Fruit fly (Drosophila melanogaster) whole organism, prepupa: ENCODE results near the gene eIF4E1.

Source experiments
- Blimp-1 ChIP-seq: fragments of 200-800 bp; sonication (Bioruptor generic); optimal IDR thresholded peaks from 3 replicates; lab custom pipeline; 2017; ENCODE audit warnings: missing biosample characterization, missing genetic modification characterization, mild to moderate bottlenecking, moderate library complexity, missing genetic modification reagents
- CG10631 ChIP-seq: fragments of 200-800 bp; sonication (Bioruptor generic); optimal IDR thresholded peaks from 2 replicates; lab custom pipeline; 2016; ENCODE audit warnings: missing biosample characterization, missing genetic modification characterization
- CG10669 ChIP-seq: fragments of 200-800 bp; sonication (Bioruptor generic); optimal IDR thresholded peaks from 3 replicates; lab custom pipeline; 2018; ENCODE audit warnings: missing biosample characterization, mild to moderate bottlenecking, missing genetic modification characterization, moderate library complexity
- CG11294 ChIP-seq: fragments of 200-800 bp; sonication (Bioruptor generic); IDR thresholded peaks from 2 replicates; pipeline ENCODE4 v1.3.6; 2022; ENCODE audit warnings: missing biosample characterization, missing genetic modification characterization
- CG11762 ChIP-seq: fragments of 200-800 bp; sonication (Bioruptor generic); optimal IDR thresholded peaks from 3 replicates; lab custom pipeline; 2016; ENCODE audit warnings: missing biosample characterization, missing genetic modification characterization; ENCODE audit not compliant: insufficient read depth
- CG11902 ChIP-seq: fragments of 200-800 bp; sonication (Bioruptor generic); optimal IDR thresholded peaks from 3 replicates; lab custom pipeline; 2016; ENCODE audit warnings: missing biosample characterization, missing genetic modification characterization
- CG15336 ChIP-seq: fragments of 200-800 bp; sonication (Bioruptor generic); IDR thresholded peaks from 2 replicates; pipeline ENCODE4 v1.3.6; 2022; ENCODE audit warnings: missing biosample characterization, missing genetic modification characterization
- CG1621 ChIP-seq: fragments of 200-800 bp; sonication (Bioruptor generic); optimal IDR thresholded peaks from 3 replicates; lab custom pipeline; 2018; ENCODE audit warnings: missing biosample characterization, mild to moderate bottlenecking, missing genetic modification characterization
- CG16779 ChIP-seq: fragments of 200-800 bp; sonication (Bioruptor generic); optimal IDR thresholded peaks from 3 replicates; lab custom pipeline; 2017; ENCODE audit warnings: missing biosample characterization, mild to moderate bottlenecking, missing genetic modification characterization
- CG3032 ChIP-seq: fragments of 200-800 bp; optimal IDR thresholded peaks from 2 replicates; lab custom pipeline; 2019; ENCODE audit warnings: missing biosample characterization, mild to moderate bottlenecking, missing genetic modification characterization, moderate library complexity
- CG31627 ChIP-seq: fragments of 200-800 bp; sonication (Bioruptor generic); optimal IDR thresholded peaks from 3 replicates; lab custom pipeline; 2016; ENCODE audit warnings: missing biosample characterization, missing genetic modification characterization
- CG32006 ChIP-seq: fragments of 200-800 bp; sonication (Bioruptor generic); optimal IDR thresholded peaks from 3 replicates; lab custom pipeline; 2017; ENCODE audit warnings: missing biosample characterization, mild to moderate bottlenecking, missing genetic modification characterization
- CG34406 ChIP-seq: fragments of 200-800 bp; sonication (Bioruptor generic); optimal IDR thresholded peaks from 3 replicates; lab custom pipeline; 2016; ENCODE audit warnings: missing biosample characterization, missing genetic modification characterization
- CG4318 ChIP-seq: fragments of 200-800 bp; sonication (Bioruptor generic); optimal IDR thresholded peaks from 3 replicates; lab custom pipeline; 2017; ENCODE audit warnings: missing biosample characterization, mild to moderate bottlenecking, missing genetic modification characterization
- CG6163 ChIP-seq: fragments of 200-800 bp; sonication (Bioruptor generic); IDR thresholded peaks from 3 replicates; pipeline ENCODE4 v1.3.6; 2022; ENCODE audit warnings: missing biosample characterization, missing genetic modification characterization
- CG6276 ChIP-seq: fragments of 200-800 bp; sonication (Bioruptor generic); optimal IDR thresholded peaks from 2 replicates; lab custom pipeline; 2017; ENCODE audit warnings: missing biosample characterization, mild to moderate bottlenecking, missing genetic modification characterization
- CG6792 ChIP-seq: fragments of 200-800 bp; sonication (Bioruptor generic); optimal IDR thresholded peaks from 3 replicates; lab custom pipeline; 2016; ENCODE audit warnings: missing biosample characterization, missing genetic modification characterization
- CG6808 ChIP-seq: fragments of 200-800 bp; sonication (Bioruptor generic); optimal IDR thresholded peaks from 3 replicates; lab custom pipeline; 2017; ENCODE audit warnings: missing biosample characterization, missing genetic modification characterization, mild to moderate bottlenecking, moderate library complexity, missing genetic modification reagents
- CG6854 ChIP-seq: fragments of 200-800 bp; sonication (Bioruptor generic); optimal IDR thresholded peaks from 2 replicates; lab custom pipeline; 2017; ENCODE audit warnings: missing biosample characterization, mild to moderate bottlenecking, missing genetic modification characterization
- CG7368 ChIP-seq: fragments of 200-800 bp; sonication (Bioruptor generic); optimal IDR thresholded peaks from 3 replicates; lab custom pipeline; 2016; ENCODE audit warnings: missing biosample characterization, missing genetic modification characterization
- CG8319 ChIP-seq: fragments of 200-800 bp; sonication (Bioruptor generic); optimal IDR thresholded peaks from 3 replicates; lab custom pipeline; 2016; ENCODE audit warnings: missing biosample characterization, missing genetic modification characterization
- CG8632 ChIP-seq: fragments of 200-800 bp; sonication (Bioruptor generic); optimal IDR thresholded peaks from 3 replicates; lab custom pipeline; 2016; ENCODE audit warnings: missing biosample characterization, missing genetic modification characterization
- CG9139 ChIP-seq: fragments of 200-800 bp; sonication (Bioruptor generic); optimal IDR thresholded peaks from 3 replicates; lab custom pipeline; 2017; ENCODE audit warnings: missing biosample characterization, mild to moderate bottlenecking, missing genetic modification characterization
- Eip75B ChIP-seq: fragments of 200-800 bp; sonication (Bioruptor generic); optimal IDR thresholded peaks from 3 replicates; lab custom pipeline; 2016; ENCODE audit warnings: missing biosample characterization, missing genetic modification characterization
- Eip93F ChIP-seq: fragments of 200-800 bp; sonication (Bioruptor generic); optimal IDR thresholded peaks from 2 replicates; lab custom pipeline; 2016; ENCODE audit warnings: missing biosample characterization, mild to moderate bottlenecking, missing genetic modification characterization
- Ets21C ChIP-seq: fragments of 200-800 bp; sonication (Bioruptor generic); optimal IDR thresholded peaks from 3 replicates; lab custom pipeline; 2016; ENCODE audit warnings: missing biosample characterization, missing genetic modification characterization
- Hr38 ChIP-seq: sonication (Bioruptor generic); optimal IDR thresholded peaks from 2 replicates; lab custom pipeline; 2016; ENCODE audit warnings: missing biosample characterization, missing genetic modification characterization
- Hr39 ChIP-seq: fragments of 200-800 bp; sonication (Bioruptor generic); optimal IDR thresholded peaks from 2 replicates; lab custom pipeline; 2016; ENCODE audit warnings: missing biosample characterization, missing genetic modification characterization
- Hr4 ChIP-seq: fragments of 200-800 bp; sonication (Bioruptor generic); optimal IDR thresholded peaks from 3 replicates; lab custom pipeline; 2016; ENCODE audit warnings: missing biosample characterization, missing genetic modification characterization
- Met ChIP-seq: fragments of 200-800 bp; sonication (Bioruptor generic); optimal IDR thresholded peaks from 3 replicates; lab custom pipeline; 2016; ENCODE audit warnings: missing biosample characterization, missing genetic modification characterization
- OdsH ChIP-seq: fragments of 200-800 bp; sonication (Bioruptor generic); optimal IDR thresholded peaks from 3 replicates; lab custom pipeline; 2016; ENCODE audit warnings: missing biosample characterization, missing genetic modification characterization
- Smox ChIP-seq: fragments of 200-800 bp; sonication (Bioruptor generic); optimal IDR thresholded peaks from 3 replicates; lab custom pipeline; 2016; ENCODE audit warnings: missing biosample characterization, missing genetic modification characterization
- Sox102F ChIP-seq: fragments of 200-800 bp; sonication (Bioruptor generic); optimal IDR thresholded peaks from 2 replicates; lab custom pipeline; 2016; ENCODE audit warnings: missing biosample characterization, mild to moderate bottlenecking, missing genetic modification characterization
- Sox14 ChIP-seq: fragments of 200-800 bp; sonication (Bioruptor generic); optimal IDR thresholded peaks from 3 replicates; lab custom pipeline; 2016; ENCODE audit warnings: missing biosample characterization, missing genetic modification characterization
- Sox15 ChIP-seq: fragments of 200-800 bp; sonication (Bioruptor generic); optimal IDR thresholded peaks from 3 replicates; lab custom pipeline; 2016; ENCODE audit warnings: missing biosample characterization, missing genetic modification characterization
- acj6 ChIP-seq: fragments of 200-800 bp; sonication (Bioruptor generic); optimal IDR thresholded peaks from 3 replicates; lab custom pipeline; 2016; ENCODE audit warnings: missing biosample characterization, missing genetic modification characterization
- cyc ChIP-seq: fragments of 200-800 bp; sonication (Bioruptor generic); optimal IDR thresholded peaks from 3 replicates; lab custom pipeline; 2016; ENCODE audit warnings: missing biosample characterization, missing genetic modification characterization
- dac ChIP-seq: fragments of 200-800 bp; sonication (Bioruptor generic); optimal IDR thresholded peaks from 2 replicates; lab custom pipeline; 2017; ENCODE audit warnings: missing biosample characterization, mild to moderate bottlenecking, missing genetic modification characterization
- dsx ChIP-seq: fragments of 200-800 bp; optimal IDR thresholded peaks from 3 replicates; lab custom pipeline; 2019; ENCODE audit warnings: missing biosample characterization, mild to moderate bottlenecking, missing genetic modification characterization, moderate library complexity; ENCODE audit not compliant: poor library complexity, severe bottlenecking
- eg ChIP-seq: fragments of 200-800 bp; sonication (Bioruptor generic); IDR thresholded peaks from 3 replicates; pipeline ENCODE4 v1.3.6; 2022; ENCODE audit warnings: missing biosample characterization, missing genetic modification characterization
- esn ChIP-seq: fragments of 200-800 bp; sonication (Bioruptor generic); optimal IDR thresholded peaks from 2 replicates; lab custom pipeline; 2016; ENCODE audit warnings: missing biosample characterization, mild to moderate bottlenecking, missing genetic modification characterization, moderate library complexity
- fd59A ChIP-seq: fragments of 200-800 bp; sonication (Bioruptor generic); optimal IDR thresholded peaks from 2 replicates; lab custom pipeline; 2017; ENCODE audit warnings: missing biosample characterization, mild to moderate bottlenecking, missing genetic modification characterization, missing genetic modification reagents
- fd85E ChIP-seq: fragments of 200-800 bp; sonication (Bioruptor generic); optimal IDR thresholded peaks from 3 replicates; lab custom pipeline; 2016; ENCODE audit warnings: missing biosample characterization, missing genetic modification characterization
- fkh ChIP-seq: fragments of 200-800 bp; sonication (Bioruptor generic); optimal IDR thresholded peaks from 3 replicates; lab custom pipeline; 2017; ENCODE audit warnings: missing biosample characterization, mild to moderate bottlenecking, missing genetic modification characterization, moderate library complexity
- net ChIP-seq: fragments of 200-800 bp; sonication (Bioruptor generic); optimal IDR thresholded peaks from 3 replicates; lab custom pipeline; 2016; ENCODE audit warnings: missing biosample characterization, missing genetic modification characterization
- pdm3 ChIP-seq: fragments of 200-800 bp; sonication (Bioruptor generic); optimal IDR thresholded peaks from 3 replicates; lab custom pipeline; 2016; ENCODE audit warnings: missing biosample characterization, missing genetic modification characterization
- spab ChIP-seq: fragments of 200-800 bp; sonication (Bioruptor generic); optimal IDR thresholded peaks from 2 replicates; lab custom pipeline; 2017; ENCODE audit warnings: missing biosample characterization, mild to moderate bottlenecking, missing genetic modification characterization, missing genetic modification reagents
- ss ChIP-seq, 2 experiments: fragments of 200-800 bp; sonication (Bioruptor generic); optimal IDR thresholded peaks; 2 replicates in 1 of 2; 3 replicates in 1 of 2; lab custom pipeline; 2017 to 2018; ENCODE audit warnings: mild to moderate bottlenecking in 2 of 2, missing biosample characterization in 2 of 2, missing genetic modification characterization in 2 of 2, moderate library complexity in 1 of 2
- svp ChIP-seq: fragments of 200-800 bp; sonication (Bioruptor generic); peaks from one replicate; lab custom pipeline; 2016; ENCODE audit warnings: missing biosample characterization, missing genetic modification characterization
- topi ChIP-seq: fragments of 200-800 bp; sonication (Bioruptor generic); optimal IDR thresholded peaks from 3 replicates; lab custom pipeline; 2016; ENCODE audit warnings: missing biosample characterization, missing genetic modification characterization
- vri ChIP-seq: fragments of 200-800 bp; sonication (Bioruptor generic); optimal IDR thresholded peaks from 3 replicates; lab custom pipeline; 2016; ENCODE audit warnings: missing biosample characterization, mild to moderate bottlenecking, missing genetic modification characterization

eIF4E1 gene

dm6 chr3L:9399013-9399750, 3.1 kb downstream of the eIF4E1 start, which contains the start of gene CG4080:
TSS of gene CG4080 (minus strand) at chr3L:9399227.
- TF ChIP-seq Sox102F (GFP tag; lab: Kevin White, UChicago) (peak; percentile 64), fd59A (no peak), CG6163 (GFP tag; lab: Robert Waterston, UW) (no peak), CG31627 (GFP tag; lab: Kevin White, UChicago) (no peak), Met (GFP tag; lab: Kevin White, UChicago) (peak; percentile 64), fd85E (GFP tag; lab: Kevin White, UChicago) (no peak), svp (GFP tag; lab: Kevin White, UChicago) (peak; percentile 59), CG34406 (no peak), CG4318 (no peak), CG11294 (GFP tag; lab: Robert Waterston, UW) (no peak), CG6854 (peak; percentile 9), pdm3 (GFP tag; lab: Kevin White, UChicago) (no peak), cyc (GFP tag; lab: Kevin White, UChicago) (peak; percentile 31), CG3032 (tag; lab: Kevin White, UChicago) (no peak), CG10669 (no peak), CG7368 (GFP tag; lab: Kevin White, UChicago) (no peak), CG6808 (GFP tag; lab: Kevin White, UChicago) (no peak), Eip93F (peak; percentile 61), topi (GFP tag; lab: Kevin White, UChicago) (peak; percentile 46), Smox (GFP tag; lab: Kevin White, UChicago) (no peak), Eip75B (GFP tag; lab: Kevin White, UChicago) (peak; percentile 7), eg (GFP tag; lab: Robert Waterston, UW) (no peak), dac (GFP tag; lab: Kevin White, UChicago) (no peak), dsx (peak; percentile 48), Sox15 (GFP tag; lab: Kevin White, UChicago) (no peak), CG32006 (GFP tag; lab: Kevin White, UChicago) (no peak), CG15336 (GFP tag; lab: Robert Waterston, UW) (no peak), CG11762 (no peak), CG6276 (GFP tag; lab: Kevin White, UChicago) (no peak), acj6 (GFP tag; lab: Kevin White, UChicago) (peak; percentile 8), net (no peak), CG1621 (tag; lab: Kevin White, UChicago) (peak; percentile 30), Hr38 (GFP tag; lab: Kevin White, UChicago) (no peak), CG8632 (GFP tag; lab: Kevin White, UChicago) (peak; percentile 26), OdsH (GFP tag; lab: Kevin White, UChicago) (no peak), fkh (GFP tag; lab: Kevin White, UChicago) (peak; percentile 82), CG9139 (GFP tag; lab: Kevin White, UChicago) (no peak), Hr39 (GFP tag; lab: Kevin White, UChicago) (no peak), spab (GFP tag; lab: Kevin White, UChicago) (no peak), CG6792 (GFP tag; lab: Kevin White, UChicago) (no peak), esn (GFP tag; lab: Kevin White, UChicago) (peak; percentile 61), CG11902 (GFP tag; lab: Kevin White, UChicago) (no peak), Ets21C (GFP tag; lab: Kevin White, UChicago) (no peak), CG8319 (GFP tag; lab: Kevin White, UChicago) (no peak), Sox14 (GFP tag; lab: Kevin White, UChicago) (peak; percentile 21), ss (GFP tag; optimal IDR thresholded peaks at IDR 0.05; lab: Kevin White, UChicago) (peak in 1 of 2 experiments; percentile 10), CG16779 (peak; percentile 43), Hr4 (GFP tag; lab: Kevin White, UChicago) (no peak), CG10631 (GFP tag; lab: Kevin White, UChicago) (no peak), Blimp-1 (GFP tag; lab: Kevin White, UChicago) (no peak), vri (GFP tag; lab: Kevin White, UChicago) (peak; percentile 40)
